Fruit fly (Drosophila melanogaster): Measurements from ENCODE around the gene escl.

DNA sequence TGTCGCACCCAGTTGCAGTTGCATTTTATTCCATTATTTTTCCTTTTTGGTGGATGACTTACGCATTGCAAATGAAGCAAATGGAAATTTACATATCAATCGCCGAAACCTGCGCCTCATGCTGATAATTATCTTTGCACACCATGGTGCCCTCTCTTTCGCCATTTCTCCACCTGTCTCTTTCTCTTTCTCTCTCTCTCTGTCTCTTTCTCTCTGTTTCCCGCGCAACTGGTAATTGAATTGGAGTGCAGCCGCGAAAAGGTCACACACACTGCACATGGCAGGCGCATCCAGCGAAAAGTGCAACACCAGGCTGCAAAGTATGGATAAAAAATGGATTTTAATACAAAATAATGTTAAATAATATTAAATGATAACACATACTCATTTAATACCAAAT, 13.0 kb upstream of the escl start:
- TF ChIP-seq ind (GFP tag; optimal IDR thresholded peaks at IDR 0.05) (no peak), CG17361 (GFP tag; IDR thresholded peaks at IDR 0.05) (no peak), Hmx (GFP tag; optimal IDR thresholded peaks at IDR 0.05) (no peak), Ravus (GFP tag; IDR thresholded peaks at IDR 0.05) (no peak), CG7271 (tag; optimal IDR thresholded peaks at IDR 0.05) (no peak), Nf-YA (GFP tag; IDR thresholded peaks at IDR 0.05) (no peak), ftz-f1 (GFP tag; optimal IDR thresholded peaks at IDR 0.05) (no peak), Stat92E (GFP tag; optimal IDR thresholded peaks at IDR 0.05) (no peak), odd (GFP tag; optimal IDR thresholded peaks at IDR 0.05) (no peak), unc-4 (GFP tag; IDR thresholded peaks at IDR 0.05; ENCODE audit: partially characterized antibody) (no peak), esg (GFP tag; conservative IDR thresholded peaks at IDR 0.05) (no peak), CG6689 (GFP tag; IDR thresholded peaks at IDR 0.05) (no peak), cwo (GFP tag; optimal IDR thresholded peaks at IDR 0.05) (no peak), Bgb (GFP tag; IDR thresholded peaks at IDR 0.05; ENCODE audit: partially characterized antibody) (no peak)

All from whole organism, embryonic.